Worm (Caenorhabditis elegans) whole organism, L2 larva: ENCODE results near the gene cosa-1.

Experiments
- R02D3.7 ChIP-seq: fragments of 150-350 bp; optimal IDR thresholded peaks from 2 replicates; lab custom pipeline; 2014; ENCODE audit warnings: missing biosample characterization, missing genetic modification characterization
- ceh-82 ChIP-seq: fragments of 150-350 bp; optimal IDR thresholded peaks from 2 replicates; lab custom pipeline; 2014; ENCODE audit warnings: missing biosample characterization, missing genetic modification characterization
- elt-3 ChIP-seq: sonication (generic microtip); optimal IDR thresholded peaks from 2 replicates; lab custom pipeline; 2017; ENCODE audit warnings: missing biosample characterization, missing genetic modification characterization
- lin-11 ChIP-seq: fragments of 150-350 bp; sonication (generic microtip); optimal IDR thresholded peaks from 2 replicates; lab custom pipeline; 2014; ENCODE audit warnings: missing biosample characterization, missing genetic modification characterization, inconsistent platforms, mixed read lengths
- lsy-2 ChIP-seq, 2 experiments: fragments of 150-350 bp in 1 of 2; sonication (generic microtip) in 1 of 2; optimal IDR thresholded peaks; 2 replicates each; lab custom pipeline; 2014 to 2017; ENCODE audit warnings: missing biosample characterization in 2 of 2, missing genetic modification characterization in 2 of 2
- nhr-77 ChIP-seq: fragments of 150-350 bp; optimal IDR thresholded peaks from 2 replicates; lab custom pipeline; 2014; ENCODE audit warnings: missing biosample characterization, missing genetic modification characterization
- zag-1 ChIP-seq: fragments of 150-350 bp; optimal IDR thresholded peaks from 2 replicates; lab custom pipeline; 2014; ENCODE audit warnings: missing biosample characterization, missing genetic modification characterization
- ztf-11 ChIP-seq: sonication (generic microtip); optimal IDR thresholded peaks from 2 replicates; lab custom pipeline; 2017; ENCODE audit warnings: missing biosample characterization, missing genetic modification characterization

DNA sequence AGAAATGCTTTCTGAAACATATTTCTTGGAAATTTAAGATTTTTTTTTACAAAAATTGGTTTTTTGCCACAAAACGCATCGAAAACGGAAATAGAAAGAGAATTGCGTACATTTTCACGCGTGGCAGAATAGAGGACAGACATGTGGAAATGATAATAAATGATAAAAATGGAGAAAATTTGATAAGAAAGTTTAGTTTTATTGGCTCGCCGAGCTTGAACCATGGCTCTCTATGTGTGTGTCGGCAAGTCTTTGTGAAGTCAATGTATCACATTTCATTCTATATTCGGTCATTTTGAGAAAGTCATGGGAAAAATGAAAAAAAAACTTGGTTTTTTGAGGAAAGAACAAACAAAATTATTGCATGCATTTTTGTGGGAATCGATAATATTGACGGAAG is 38.5 kb upstream of the cosa-1 start:
- TF ChIP-seq lin-11 (tag; lab: Kevin White, UChicago) = no peak
- TF ChIP-seq ceh-82 (tag; lab: Kevin White, UChicago) = no peak
- TF ChIP-seq ztf-11 = no peak
- no peak for TF ChIP-seq elt-3 (tag; lab: Kevin White, UChicago)
- TF ChIP-seq zag-1 (tag; lab: Kevin White, UChicago) = no peak
- TF ChIP-seq R02D3.7 (tag; lab: Kevin White, UChicago) = no peak
- no peak for TF ChIP-seq nhr-77 (tag; lab: Kevin White, UChicago)
- no peak for TF ChIP-seq lsy-2 (tag; optimal IDR thresholded peaks at IDR 0.05; lab: Kevin White, UChicago)
